Fruit fly (Drosophila melanogaster) whole organism, embryonic: ENCODE results near the gene amrt.

Source experiments
- CG10209 ChIP-seq: fragments of 200-800 bp; sonication (Bioruptor generic); optimal IDR thresholded peaks from 3 replicates; lab custom pipeline; 2017; ENCODE audit warnings: missing biosample characterization, mild to moderate bottlenecking, missing genetic modification characterization, missing genetic modification reagents
- CG11093 ChIP-seq: fragments of 200-800 bp; sonication (Bioruptor generic); IDR thresholded peaks from 3 replicates; pipeline ENCODE4 v1.3.6; 2022; ENCODE audit warnings: missing biosample characterization, missing genetic modification characterization
- CG13123 ChIP-seq: fragments of 200-800 bp; sonication (Bioruptor generic); optimal IDR thresholded peaks from 2 replicates; lab custom pipeline; 2016; ENCODE audit warnings: missing biosample characterization, missing genetic modification characterization
- CG1603 ChIP-seq: fragments of 200-800 bp; sonication (Bioruptor generic); optimal IDR thresholded peaks from 2 replicates; lab custom pipeline; 2019; ENCODE audit warnings: missing biosample characterization, mild to moderate bottlenecking, missing genetic modification characterization, moderate library complexity
- CG2116 ChIP-seq: fragments of 200-800 bp; sonication (Bioruptor generic); optimal IDR thresholded peaks from 3 replicates; lab custom pipeline; 2018; ENCODE audit warnings: missing biosample characterization, mild to moderate bottlenecking, missing genetic modification characterization
- CG4707 ChIP-seq: fragments of 200-800 bp; sonication (Bioruptor generic); optimal IDR thresholded peaks from 2 replicates; lab custom pipeline; 2018; ENCODE audit warnings: missing biosample characterization, mild to moderate bottlenecking, missing genetic modification characterization, moderate library complexity
- CG5245 ChIP-seq: fragments of 200-800 bp; sonication (Bioruptor generic); optimal IDR thresholded peaks from 3 replicates; lab custom pipeline; 2016; ENCODE audit warnings: missing biosample characterization, missing genetic modification characterization
- CG6654 ChIP-seq: fragments of 200-800 bp; sonication (Bioruptor generic); optimal IDR thresholded peaks from 2 replicates; lab custom pipeline; 2017; ENCODE audit warnings: missing biosample characterization, mild to moderate bottlenecking, missing genetic modification characterization
- CG6689 ChIP-seq: fragments of 200-800 bp; sonication (Bioruptor generic); IDR thresholded peaks from 2 replicates; pipeline ENCODE4 v1.3.6; 2022; ENCODE audit warnings: missing biosample characterization, missing genetic modification characterization
- CG7372 ChIP-seq: fragments of 200-800 bp; sonication (Bioruptor generic); IDR thresholded peaks from 2 replicates; pipeline ENCODE4 v1.3.6; 2022; ENCODE audit warnings: missing biosample characterization, missing genetic modification characterization
- CG7963 ChIP-seq: fragments of 200-800 bp; sonication (Bioruptor generic); IDR thresholded peaks from 3 replicates; pipeline ENCODE4 v1.3.6; 2022; ENCODE audit warnings: missing biosample characterization, missing genetic modification characterization; ENCODE audit not compliant: partially characterized antibody
- CG8089 ChIP-seq: fragments of 200-800 bp; sonication (Bioruptor generic); optimal IDR thresholded peaks from 3 replicates; lab custom pipeline; 2016; ENCODE audit warnings: missing biosample characterization, missing genetic modification characterization
- Doc3 ChIP-seq: fragments of 200-800 bp; sonication (Bioruptor generic); IDR thresholded peaks from 3 replicates; pipeline ENCODE4 v1.3.6; 2022; ENCODE audit warnings: missing biosample characterization, missing genetic modification characterization; ENCODE audit not compliant: partially characterized antibody
- HLHmδ ChIP-seq: fragments of 200-800 bp; sonication (Bioruptor generic); optimal IDR thresholded peaks from 2 replicates; lab custom pipeline; 2018; ENCODE audit warnings: missing biosample characterization, mild to moderate bottlenecking, missing genetic modification characterization, moderate library complexity
- HmgZ ChIP-seq: fragments of 200-800 bp; sonication (Bioruptor generic); optimal IDR thresholded peaks from 2 replicates; lab custom pipeline; 2018; ENCODE audit warnings: missing biosample characterization, mild to moderate bottlenecking, missing genetic modification characterization
- Hr78 ChIP-seq, 2 experiments: fragments of 200-800 bp in 1 of 2; fragments of >200 bp in 1 of 2; sonication (Bioruptor generic) in 1 of 2; optimal IDR thresholded peaks; 2 replicates each; lab custom pipeline; 2017 to 2019; ENCODE audit warnings: missing biosample characterization in 2 of 2, missing genetic modification characterization in 2 of 2, mild to moderate bottlenecking in 1 of 2, moderate library complexity in 1 of 2
- Jarid2 ChIP-seq: fragments of 200-800 bp; sonication (Bioruptor generic); optimal IDR thresholded peaks from 3 replicates; lab custom pipeline; 2017; ENCODE audit warnings: mild to moderate bottlenecking, missing biosample characterization, missing genetic modification reagents, missing genetic modification characterization
- NC2β ChIP-seq: fragments of 200-800 bp; sonication (Bioruptor generic); optimal IDR thresholded peaks from 2 replicates; lab custom pipeline; 2016; ENCODE audit warnings: missing biosample characterization, missing genetic modification characterization
- NK7.1 ChIP-seq: fragments of 200-800 bp; sonication (Bioruptor generic); optimal IDR thresholded peaks from 3 replicates; lab custom pipeline; 2016; ENCODE audit warnings: missing biosample characterization, missing genetic modification characterization
- Ptx1 ChIP-seq: fragments of 200-800 bp; sonication (Bioruptor generic); IDR thresholded peaks from 2 replicates; pipeline ENCODE4 v1.3.6; 2022; ENCODE audit warnings: missing biosample characterization, missing genetic modification characterization
- Scr ChIP-seq: fragments of 200-800 bp; sonication (Bioruptor generic); IDR thresholded peaks from 2 replicates; pipeline ENCODE4 v1.3.6; 2022; ENCODE audit warnings: missing biosample characterization, missing genetic modification characterization; ENCODE audit not compliant: partially characterized antibody
- Sry-δ ChIP-seq: fragments of 200-800 bp; sonication (Bioruptor generic); optimal IDR thresholded peaks from 2 replicates; lab custom pipeline; 2016; ENCODE audit warnings: missing biosample characterization, missing genetic modification characterization
- YL-1 ChIP-seq: fragments of 200-800 bp; sonication (Bioruptor generic); optimal IDR thresholded peaks from 3 replicates; lab custom pipeline; 2017; ENCODE audit warnings: missing biosample characterization, mild to moderate bottlenecking, missing genetic modification characterization
- ap ChIP-seq: fragments of 200-800 bp; sonication (Bioruptor generic); IDR thresholded peaks from 2 replicates; pipeline ENCODE4 v1.3.6; 2022; ENCODE audit warnings: missing biosample characterization, missing genetic modification characterization
- bab2 ChIP-seq: fragments of 200-800 bp; sonication (Bioruptor generic); optimal IDR thresholded peaks from 2 replicates; lab custom pipeline; 2016; ENCODE audit warnings: missing biosample characterization, missing genetic modification characterization
- bbx ChIP-seq: fragments of 200-800 bp; sonication (Bioruptor generic); IDR thresholded peaks from 2 replicates; pipeline ENCODE4 v1.3.6; 2022; ENCODE audit warnings: missing biosample characterization, missing genetic modification characterization; ENCODE audit not compliant: partially characterized antibody
- bowl ChIP-seq: fragments of 200-800 bp; sonication (Bioruptor generic); IDR thresholded peaks from 2 replicates; pipeline ENCODE4 v1.3.6; 2022; ENCODE audit warnings: missing biosample characterization, missing genetic modification characterization
- chn ChIP-seq: fragments of 200-800 bp; sonication (Bioruptor generic); optimal IDR thresholded peaks from 2 replicates; lab custom pipeline; 2016; ENCODE audit warnings: missing biosample characterization, missing genetic modification characterization
- crp ChIP-seq, 2 experiments: fragments of 200-800 bp; sonication (Bioruptor generic); optimal IDR thresholded peaks; 2 replicates in 1 of 2; 3 replicates in 1 of 2; lab custom pipeline; 2017; ENCODE audit warnings: missing biosample characterization in 2 of 2, missing genetic modification characterization in 2 of 2, mild to moderate bottlenecking in 1 of 2, moderate library complexity in 1 of 2
- danr ChIP-seq: fragments of 200-800 bp; sonication (Bioruptor generic); IDR thresholded peaks from 2 replicates; pipeline ENCODE4 v1.3.6; 2022; ENCODE audit warnings: missing biosample characterization, missing genetic modification characterization
- dati ChIP-seq: fragments of 200-800 bp; sonication (Bioruptor generic); IDR thresholded peaks from 2 replicates; pipeline ENCODE4 v1.3.6; 2022; ENCODE audit warnings: missing biosample characterization, missing genetic modification characterization
- en ChIP-seq: fragments of 200-800 bp; sonication (Bioruptor generic); optimal IDR thresholded peaks from 2 replicates; lab custom pipeline; 2016; ENCODE audit warnings: missing biosample characterization, missing genetic modification characterization
- exex ChIP-seq: fragments of 200-800 bp; sonication (Bioruptor generic); optimal IDR thresholded peaks from 4 replicates; lab custom pipeline; 2018; ENCODE audit warnings: missing biosample characterization, mild to moderate bottlenecking, missing genetic modification characterization, moderate library complexity
- fd102C ChIP-seq: fragments of 200-800 bp; sonication (Bioruptor generic); optimal IDR thresholded peaks from 2 replicates; lab custom pipeline; 2018; ENCODE audit warnings: missing biosample characterization, mild to moderate bottlenecking, missing genetic modification characterization, moderate library complexity
- fd3F ChIP-seq: fragments of 200-800 bp; sonication (Bioruptor generic); optimal IDR thresholded peaks from 2 replicates; lab custom pipeline; 2018; ENCODE audit warnings: missing biosample characterization, mild to moderate bottlenecking, missing genetic modification characterization, moderate library complexity
- fd64A ChIP-seq: fragments of 200-800 bp; sonication (Bioruptor generic); optimal IDR thresholded peaks from 3 replicates; lab custom pipeline; 2018; ENCODE audit warnings: missing biosample characterization, mild to moderate bottlenecking, missing genetic modification characterization
- gem ChIP-seq: fragments of 200-800 bp; sonication (Bioruptor generic); optimal IDR thresholded peaks from 2 replicates; lab custom pipeline; 2019; ENCODE audit warnings: missing biosample characterization, mild to moderate bottlenecking, missing genetic modification characterization, moderate library complexity
- her ChIP-seq: fragments of 200-800 bp; sonication (Bioruptor generic); optimal IDR thresholded peaks from 2 replicates; lab custom pipeline; 2016; ENCODE audit warnings: missing biosample characterization, missing genetic modification characterization
- lola ChIP-seq, 3 experiments: fragments of >200 bp in 2 of 3; fragments of 200-800 bp in 1 of 3; sonication (Bioruptor generic) in 1 of 3; optimal IDR thresholded peaks; 2 replicates each; lab custom pipeline; 2017 to 2019; ENCODE audit warnings: missing biosample characterization in 3 of 3, missing genetic modification characterization in 3 of 3, mild to moderate bottlenecking in 1 of 3, moderate library complexity in 1 of 3
- mld ChIP-seq: fragments of 200-800 bp; sonication (Bioruptor generic); IDR thresholded peaks from 3 replicates; pipeline ENCODE4 v1.3.6; 2022; ENCODE audit warnings: missing biosample characterization, missing genetic modification characterization; ENCODE audit not compliant: partially characterized antibody
- pan ChIP-seq, 4 experiments: fragments of >200 bp in 3 of 4; fragments of 200-800 bp in 1 of 4; sonication (Bioruptor generic) in 1 of 4; optimal IDR thresholded peaks in 3 of 4; IDR thresholded peaks in 1 of 4; 2 replicates each; pipeline versions ENCODE4 v1.3.6 to Lab custom; 2017 to 2022; ENCODE audit warnings: missing biosample characterization in 2 of 4, missing genetic modification characterization in 2 of 4, mixed read lengths in 1 of 4
- phol ChIP-seq: fragments of 200-800 bp; sonication (Bioruptor generic); optimal IDR thresholded peaks from 3 replicates; lab custom pipeline; 2018; ENCODE audit warnings: missing biosample characterization, mild to moderate bottlenecking, missing genetic modification characterization, moderate library complexity
- ro ChIP-seq: fragments of 200-800 bp; sonication (Bioruptor generic); IDR thresholded peaks from 2 replicates; pipeline ENCODE4 v1.3.6; 2022; ENCODE audit warnings: missing biosample characterization, missing genetic modification characterization
- so ChIP-seq: fragments of 200-800 bp; sonication (Bioruptor generic); IDR thresholded peaks from 3 replicates; pipeline ENCODE4 v1.3.6; 2022; ENCODE audit warnings: missing biosample characterization, missing genetic modification characterization
- toy ChIP-seq: fragments of 200-800 bp; sonication (Bioruptor generic); IDR thresholded peaks from 2 replicates; pipeline ENCODE4 v1.3.6; 2022; ENCODE audit warnings: missing biosample characterization, missing genetic modification characterization
- unc-4 ChIP-seq: fragments of 200-800 bp; sonication (Bioruptor generic); IDR thresholded peaks from 2 replicates; pipeline ENCODE4 v1.3.6; 2022; ENCODE audit warnings: missing biosample characterization, missing genetic modification characterization; ENCODE audit not compliant: partially characterized antibody
- zen2 ChIP-seq: fragments of 200-800 bp; sonication (Bioruptor generic); IDR thresholded peaks from 3 replicates; pipeline ENCODE4 v1.3.6; 2022; ENCODE audit warnings: missing biosample characterization, missing genetic modification characterization; ENCODE audit not compliant: partially characterized antibody
- zfh1 ChIP-seq: fragments of 200-800 bp; sonication (Bioruptor generic); IDR thresholded peaks from 3 replicates; pipeline ENCODE4 v1.3.6; 2022; ENCODE audit warnings: missing biosample characterization, missing genetic modification characterization

Gene amrt

dm6 chrX:13815526-13816173 lies 33.4 kb downstream of the amrt start (continued):
- TF ChIP-seq zen2 (GFP tag; lab: Robert Waterston, UW), result no peak
- peak; percentile 42 for TF ChIP-seq bab2 (GFP tag; lab: Kevin White, UChicago)
- peak; percentile 63; the same call in 2 of the 3 replicates for TF ChIP-seq CG11093 (GFP tag; lab: Robert Waterston, UW)
- TF ChIP-seq bbx, result no peak
- TF ChIP-seq CG2116 (GFP tag; lab: Kevin White, UChicago), result peak; percentile 16
- TF ChIP-seq CG7963 (GFP tag; lab: Robert Waterston, UW), result no peak
- no peak for TF ChIP-seq unc-4 (GFP tag; lab: Robert Waterston, UW)
- TF ChIP-seq Ptx1, result peak; percentile 70
- TF ChIP-seq en (GFP tag; lab: Kevin White, UChicago), result no peak
- TF ChIP-seq CG8089 (GFP tag; lab: Kevin White, UChicago), result peak; percentile 13
- peak; percentile 60 for TF ChIP-seq CG10209
- no peak for TF ChIP-seq Doc3 (GFP tag; lab: Robert Waterston, UW)
- peak in 1 of 3 experiments; percentile 44 for TF ChIP-seq lola (GFP tag; optimal IDR thresholded peaks at IDR 0.05; lab: Kevin White, UChicago)
- no peak for TF ChIP-seq CG4707
- no peak for TF ChIP-seq pan (optimal IDR thresholded peaks at IDR 0.05; lab: Kevin White, UChicago)
- TF ChIP-seq pan (GFP tag; optimal IDR thresholded peaks at IDR 0.05 in 1 of 2, IDR thresholded peaks at IDR 0.05 in 1 of 2), result no peak
- TF ChIP-seq CG6654 (GFP tag; lab: Kevin White, UChicago), result peak; percentile 32
- TF ChIP-seq CG1603 (tag; lab: Kevin White, UChicago), result peak; percentile 25
- no peak for TF ChIP-seq ro (GFP tag; lab: Robert Waterston, UW)
- TF ChIP-seq CG6689, result no peak
- TF ChIP-seq HLHmδ (GFP tag; lab: Kevin White, UChicago), result no peak
- TF ChIP-seq exex, result no peak
- TF ChIP-seq NK7.1 (GFP tag; lab: Kevin White, UChicago), result no peak
- no peak for TF ChIP-seq mld (GFP tag; lab: Robert Waterston, UW)
- TF ChIP-seq HmgZ (tag; lab: Kevin White, UChicago), result no peak
- TF ChIP-seq bowl, result no peak
- TF ChIP-seq chn (GFP tag; lab: Kevin White, UChicago), result peak; percentile 30
- TF ChIP-seq crp (GFP tag; optimal IDR thresholded peaks at IDR 0.05; lab: Kevin White, UChicago), result no peak
- peak; percentile 46 for TF ChIP-seq fd3F (GFP tag; lab: Kevin White, UChicago)
- TF ChIP-seq dati (GFP tag; lab: Robert Waterston, UW), result no peak
- peak; percentile 30; the same call in 1 of the 2 replicates for TF ChIP-seq CG7372 (GFP tag; lab: Robert Waterston, UW)
- no peak for TF ChIP-seq fd64A
- no peak for TF ChIP-seq NC2β (GFP tag; lab: Kevin White, UChicago)
- TF ChIP-seq Hr78 (GFP tag; optimal IDR thresholded peaks at IDR 0.05; lab: Kevin White, UChicago), result peak in 1 of 2 experiments; percentile 34
- peak; percentile 43; the same call in 1 of the 2 replicates for TF ChIP-seq danr
- TF ChIP-seq ap (GFP tag; lab: Robert Waterston, UW), result no peak; the same call in 1 of the 2 replicates
- TF ChIP-seq zfh1 (GFP tag; lab: Robert Waterston, UW), result no peak
- no peak for TF ChIP-seq Scr (GFP tag; lab: Robert Waterston, UW)
- TF ChIP-seq her (GFP tag; lab: Kevin White, UChicago), result no peak
- TF ChIP-seq Sry-δ (GFP tag; lab: Kevin White, UChicago), result peak; percentile 6
- TF ChIP-seq YL-1 (GFP tag; lab: Kevin White, UChicago), result no peak
- peak; percentile 72 for TF ChIP-seq so
- peak; percentile 40 for TF ChIP-seq CG5245 (GFP tag; lab: Kevin White, UChicago)
- no peak for TF ChIP-seq Jarid2 (GFP tag; lab: Kevin White, UChicago)
- peak; percentile 78 for TF ChIP-seq gem (tag; lab: Kevin White, UChicago)
- TF ChIP-seq toy (GFP tag; lab: Robert Waterston, UW), result no peak
- TF ChIP-seq fd102C, result no peak
- no peak for TF ChIP-seq CG13123 (GFP tag; lab: Kevin White, UChicago)
- peak; percentile 71 for TF ChIP-seq phol
